Worm (Caenorhabditis elegans) whole organism, young adult: Measurements from ENCODE around the gene B0280.7.

Source experiments
- tbp1 ChIP-seq: fragments of 200-800 bp; sonication (Bioruptor generic); optimal IDR thresholded peaks from 2 replicates; lab custom pipeline; 2018; ENCODE audit warnings: mild to moderate bottlenecking, missing genetic modification characterization, missing compliant biosample characterization
- tlf-1 ChIP-seq: fragments of 200-800 bp; sonication (Bioruptor generic); optimal IDR thresholded peaks from 2 replicates; lab custom pipeline; 2018; ENCODE audit warnings: mild to moderate bottlenecking, missing genetic modification characterization, missing compliant biosample characterization

DNA sequence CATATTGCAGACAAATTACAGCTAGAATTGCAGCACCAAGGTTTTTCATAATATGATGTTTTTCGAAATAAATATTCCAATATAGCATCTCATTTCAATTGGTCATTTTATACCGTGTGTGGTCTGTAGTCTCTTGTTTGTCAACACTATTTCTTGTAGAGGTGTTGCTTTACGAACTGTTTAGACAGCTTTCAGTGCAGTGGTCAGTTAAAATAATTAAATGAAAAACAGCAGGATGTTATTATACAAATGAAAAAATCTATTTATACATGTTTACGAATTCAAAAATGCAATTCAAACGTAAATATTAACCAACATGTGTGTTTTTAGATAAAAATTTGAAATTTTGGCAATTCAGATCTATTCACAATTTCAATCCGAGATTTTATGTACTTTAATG lies at the start of gene B0280.7:
- TF ChIP-seq tbp1 (GFP tag; lab: Kevin White, UChicago) = no peak
- no peak for TF ChIP-seq tlf-1 (GFP tag; lab: Kevin White, UChicago)
